Worm (Caenorhabditis elegans) whole organism, midembryonic: ENCODE results near the gene M02B1.4.

Experiments used
- T22C8.4 ChIP-seq: fragments of 200-800 bp; sonication (Bioruptor generic); IDR thresholded peaks from 2 replicates; pipeline ENCODE4 v1.3.6; 2022; ENCODE audit warnings: missing genetic modification characterization, missing compliant biosample characterization
- flt-1 ChIP-seq: fragments of 200-800 bp; sonication (Bioruptor generic); IDR thresholded peaks from 2 replicates; pipeline ENCODE4 v1.3.6; 2022; ENCODE audit warnings: missing genetic modification characterization, missing compliant biosample characterization

DNA sequence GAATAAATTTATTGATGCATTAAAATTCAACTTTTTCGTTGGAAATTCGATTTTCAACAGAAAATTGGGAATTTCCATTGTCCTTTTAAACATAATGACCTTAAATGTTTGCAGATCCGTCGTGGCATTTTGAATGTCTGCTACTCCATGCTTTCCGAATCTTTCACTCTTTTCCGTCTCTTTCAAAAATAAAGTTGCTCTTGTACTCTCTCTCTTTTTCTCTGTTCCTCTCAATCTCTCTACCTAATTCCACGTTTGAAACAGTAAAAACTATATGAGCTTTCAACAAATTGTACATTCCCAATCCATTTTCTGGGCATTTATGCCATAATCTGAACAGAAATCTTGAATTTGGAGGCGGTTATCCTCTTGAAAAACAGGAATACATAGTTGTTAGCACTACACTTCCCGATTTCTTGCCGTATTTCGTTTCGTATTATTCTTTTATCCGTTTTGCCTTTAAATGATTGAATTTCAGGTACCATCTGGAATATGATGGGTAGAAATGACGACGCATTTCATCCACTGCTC lies 24.0 kb upstream of the M02B1.4 start, which contains the start of gene srf-3:
- no peak for TF ChIP-seq flt-1 (GFP tag; lab: Robert Waterston, UW)
- TF ChIP-seq T22C8.4 (GFP tag; lab: Robert Waterston, UW): no peak
